1 fruit fly cellular context compared by ENCODE assay signal in the genomic region with DNA sequence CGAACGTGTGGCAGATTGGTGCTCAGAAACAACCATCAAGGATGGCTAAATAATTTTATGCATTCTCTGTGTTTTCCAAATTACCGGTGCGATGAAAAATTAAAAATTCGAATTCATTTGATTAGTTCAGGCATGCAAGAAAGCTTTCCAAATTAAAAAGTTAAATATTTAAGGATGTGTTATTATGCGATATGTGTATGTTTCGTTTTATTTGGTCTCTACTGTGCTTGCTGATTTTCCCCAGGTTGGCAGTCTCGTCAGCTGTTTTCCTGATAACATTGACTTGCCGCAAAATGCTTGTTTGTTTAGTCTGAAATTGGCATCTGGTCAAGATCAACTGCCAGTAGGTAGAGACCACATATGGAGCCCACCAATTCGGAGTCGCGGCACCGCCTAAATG.
TF ChIP-seq lines count a peak whose summit lies in the region.

Gene CG2611, plus strand, starts transcription at position 299 of the 400 bp plus-strand sequence.

TF ChIP-seq in whole organism, embryonic, 481 proteins besides CTCF, POLR2A, EP300 and RAD21 (continued from another document and continues in another):
- TF ChIP-seq CG12769 (tag; optimal IDR thresholded peaks at IDR 0.05; lab: Kevin White, UChicago) (no peak), CG9727 (GFP tag; optimal IDR thresholded peaks at IDR 0.05; lab: Kevin White, UChicago) (peak; percentile 8), CG4820 (GFP tag; optimal IDR thresholded peaks at IDR 0.05; lab: Kevin White, UChicago) (peak; percentile 37), HmgD (GFP tag; optimal IDR thresholded peaks at IDR 0.05; lab: Kevin White, UChicago) (no peak), CG12744 (GFP tag; optimal IDR thresholded peaks at IDR 0.05; lab: Kevin White, UChicago) (peak; percentile 22), CG9817 (tag; optimal IDR thresholded peaks at IDR 0.05; lab: Kevin White, UChicago) (peak; percentile 34), Bteb2 (GFP tag; optimal IDR thresholded peaks at IDR 0.05; lab: Kevin White, UChicago) (peak; percentile 3), bbx (GFP tag; IDR thresholded peaks at IDR 0.05; lab: Robert Waterston, UW; ENCODE audit: partially characterized antibody) (no peak), fd96Cb (tag; optimal IDR thresholded peaks at IDR 0.05; lab: Kevin White, UChicago) (peak; percentile 8), schlank (tag; optimal IDR thresholded peaks at IDR 0.05; lab: Kevin White, UChicago) (no peak), CG8388 (GFP tag; optimal IDR thresholded peaks at IDR 0.05; lab: Kevin White, UChicago) (peak; percentile 20), mirr (GFP tag; optimal IDR thresholded peaks at IDR 0.05; lab: Kevin White, UChicago) (no peak), dmrt99B (tag; optimal IDR thresholded peaks at IDR 0.05; lab: Kevin White, UChicago) (no peak), slbo (GFP tag; IDR thresholded peaks at IDR 0.05; lab: Robert Waterston, UW) (peak; percentile 76; the same call in 1 of the 2 replicates), jumu (GFP tag; optimal IDR thresholded peaks at IDR 0.05; lab: Kevin White, UChicago) (peak; percentile 57), grau (tag; optimal IDR thresholded peaks at IDR 0.05; lab: Kevin White, UChicago) (peak; percentile 98), CG14014 (GFP tag; IDR thresholded peaks at IDR 0.05; lab: Robert Waterston, UW) (peak; percentile 60), Max (GFP tag; optimal IDR thresholded peaks at IDR 0.05; lab: Kevin White, UChicago) (peak; percentile 46), zfh1 (GFP tag; IDR thresholded peaks at IDR 0.05; lab: Robert Waterston, UW) (peak; percentile 61), Lim3 (GFP tag; IDR thresholded peaks at IDR 0.05; lab: Robert Waterston, UW) (no peak), CG11085 (GFP tag; IDR thresholded peaks at IDR 0.05; lab: Robert Waterston, UW) (no peak), CG17361 (GFP tag; IDR thresholded peaks at IDR 0.05; lab: Robert Waterston, UW) (no peak; the same call in 2 of the 3 replicates), CG34224 (GFP tag; IDR thresholded peaks at IDR 0.05; lab: Robert Waterston, UW; ENCODE audit: partially characterized antibody) (peak; percentile 28; the same call in 1 of the 3 replicates), CG10147 (GFP tag; optimal IDR thresholded peaks at IDR 0.05; lab: Kevin White, UChicago) (peak; percentile 32), Six4 (GFP tag; optimal IDR thresholded peaks at IDR 0.05; lab: Kevin White, UChicago) (peak; percentile 28), CG4617 (GFP tag; optimal IDR thresholded peaks at IDR 0.05; lab: Kevin White, UChicago; ENCODE audit: borderline replicate concordance) (peak; percentile 12), CG7928 (GFP tag; optimal IDR thresholded peaks at IDR 0.05; lab: Kevin White, UChicago) (no peak), H2.0 (GFP tag; IDR thresholded peaks at IDR 0.05; lab: Robert Waterston, UW) (no peak), salm (tag; optimal IDR thresholded peaks at IDR 0.05; lab: Kevin White, UChicago) (no peak), CG18619 (GFP tag; optimal IDR thresholded peaks at IDR 0.05; lab: Kevin White, UChicago) (peak; percentile 12), Awh (GFP tag; IDR thresholded peaks at IDR 0.05; lab: Robert Waterston, UW) (peak; percentile 35; the same call in 1 of the 2 replicates), CG13775 (GFP tag; optimal IDR thresholded peaks at IDR 0.05; lab: Kevin White, UChicago) (peak; percentile 37), CG4424 (GFP tag; optimal IDR thresholded peaks at IDR 0.05; lab: Kevin White, UChicago) (peak; percentile 48), slou (GFP tag; optimal IDR thresholded peaks at IDR 0.05; lab: Kevin White, UChicago) (no peak), sima (GFP tag; optimal IDR thresholded peaks at IDR 0.05; lab: Kevin White, UChicago) (no peak), CG7786 (GFP tag; optimal IDR thresholded peaks at IDR 0.05; lab: Kevin White, UChicago) (peak; percentile 56), CG2889 (GFP tag; IDR thresholded peaks at IDR 0.05; lab: Robert Waterston, UW) (no peak), H15 (GFP tag; IDR thresholded peaks at IDR 0.05; lab: Robert Waterston, UW) (peak; percentile 8; the same call in 1 of the 3 replicates), slp2 (GFP tag; optimal IDR thresholded peaks at IDR 0.05; lab: Kevin White, UChicago) (peak; percentile 26), ssp (GFP tag; IDR thresholded peaks at IDR 0.05; lab: Robert Waterston, UW) (no peak), CG34422 (GFP tag; IDR thresholded peaks at IDR 0.05; lab: Robert Waterston, UW) (peak; percentile 75; the same call in 2 of the 3 replicates), gt (GFP tag; IDR thresholded peaks at IDR 0.05; lab: Robert Waterston, UW) (no peak), twi (tag; optimal IDR thresholded peaks at IDR 0.05; lab: Kevin White, UChicago) (peak; percentile 13), Antp (GFP tag; optimal IDR thresholded peaks at IDR 0.05; lab: Kevin White, UChicago) (peak; percentile 56), CG6683 (GFP tag; optimal IDR thresholded peaks at IDR 0.05; lab: Kevin White, UChicago) (no peak), sqz (GFP tag; optimal IDR thresholded peaks at IDR 0.05; lab: Kevin White, UChicago) (no peak), zfh2 (GFP tag; optimal IDR thresholded peaks at IDR 0.05; lab: Kevin White, UChicago) (peak; percentile 46), mam (GFP tag; optimal IDR thresholded peaks at IDR 0.05; lab: Kevin White, UChicago) (peak; percentile 59), Aef1 (GFP tag; IDR thresholded peaks at IDR 0.05; lab: Robert Waterston, UW) (no peak), pho (GFP tag; optimal IDR thresholded peaks at IDR 0.05; lab: Kevin White, UChicago) (peak; percentile 20), ken (GFP tag; IDR thresholded peaks at IDR 0.05; lab: Robert Waterston, UW) (0 out of 3 replicates have a peak, but pooled peaks have one; percentile 38), sens-2 (GFP tag; IDR thresholded peaks at IDR 0.05; lab: Robert Waterston, UW) (0 out of 2 replicates have a peak, but pooled peaks have one; percentile 23), CG32772 (GFP tag; IDR thresholded peaks at IDR 0.05; lab: Robert Waterston, UW) (no peak), vvl (GFP tag; IDR thresholded peaks at IDR 0.05; lab: Robert Waterston, UW) (peak; percentile 56; the same call in 1 of the 2 replicates), cwo (GFP tag; optimal IDR thresholded peaks at IDR 0.05; lab: Kevin White, UChicago) (peak; percentile 16), lilli (GFP tag; optimal IDR thresholded peaks at IDR 0.05; lab: Kevin White, UChicago) (peak; percentile 74), CG32767 (GFP tag; IDR thresholded peaks at IDR 0.05; lab: Robert Waterston, UW) (no peak), CG42726 (GFP tag; IDR thresholded peaks at IDR 0.05; lab: Robert Waterston, UW; ENCODE audit: partially characterized antibody) (no peak), gsb (GFP tag; IDR thresholded peaks at IDR 0.05; lab: Robert Waterston, UW) (no peak), chm (GFP tag; IDR thresholded peaks at IDR 0.05; lab: Robert Waterston, UW) (peak; percentile 9; the same call in 1 of the 2 replicates), CG6272 (GFP tag; IDR thresholded peaks at IDR 0.05; lab: Robert Waterston, UW) (no peak), CG10462 (GFP tag; optimal IDR thresholded peaks at IDR 0.05; lab: Kevin White, UChicago) (peak; percentile 12), kay (GFP tag; optimal IDR thresholded peaks at IDR 0.05; lab: Kevin White, UChicago) (peak; percentile 9), psq (GFP tag; optimal IDR thresholded peaks at IDR 0.05; lab: Kevin White, UChicago) (no peak), Hsf (GFP tag; optimal IDR thresholded peaks at IDR 0.05; lab: Kevin White, UChicago) (peak; percentile 59), klu (GFP tag; IDR thresholded peaks at IDR 0.05; lab: Robert Waterston, UW) (no peak), NC2β (GFP tag; optimal IDR thresholded peaks at IDR 0.05; lab: Kevin White, UChicago) (peak; percentile 39), CG3838 (GFP tag; optimal IDR thresholded peaks at IDR 0.05; lab: Kevin White, UChicago) (no peak), CG8944 (GFP tag; optimal IDR thresholded peaks at IDR 0.05; lab: Kevin White, UChicago) (peak; percentile 48), CG16815 (GFP tag; optimal IDR thresholded peaks at IDR 0.05; lab: Kevin White, UChicago) (no peak), Sry-δ (GFP tag; optimal IDR thresholded peaks at IDR 0.05; lab: Kevin White, UChicago) (peak; percentile 55), ac (GFP tag; optimal IDR thresholded peaks at IDR 0.05; lab: Kevin White, UChicago) (no peak), tll (GFP tag; optimal IDR thresholded peaks at IDR 0.05; lab: Kevin White, UChicago) (peak in 1 of 2 experiments; percentile 87), CG3281 (GFP tag; optimal IDR thresholded peaks at IDR 0.05; lab: Kevin White, UChicago) (peak; percentile 55), Spps (tag; optimal IDR thresholded peaks at IDR 0.05; lab: Kevin White, UChicago) (no peak), CG12155 (GFP tag; optimal IDR thresholded peaks at IDR 0.05; lab: Kevin White, UChicago) (peak; percentile 46), ttk (GFP tag; IDR thresholded peaks at IDR 0.05; lab: Robert Waterston, UW) (peak; percentile 30), CG6854 (GFP tag; optimal IDR thresholded peaks at IDR 0.05; lab: Kevin White, UChicago) (no peak), Ravus (GFP tag; IDR thresholded peaks at IDR 0.05; lab: Robert Waterston, UW) (no peak), ewg (GFP tag; optimal IDR thresholded peaks at IDR 0.05; lab: Kevin White, UChicago) (no peak), z (GFP tag; IDR thresholded peaks at IDR 0.05; lab: Robert Waterston, UW) (no peak), vfl (GFP tag; optimal IDR thresholded peaks at IDR 0.05; lab: Kevin White, UChicago) (peak; percentile 7), Ada2b (GFP tag; IDR thresholded peaks at IDR 0.05; lab: Robert Waterston, UW) (peak; percentile 39; the same call in 1 of the 2 replicates), CG9609 (GFP tag; optimal IDR thresholded peaks at IDR 0.05; lab: Kevin White, UChicago) (peak; percentile 30), CG13424 (tag; optimal IDR thresholded peaks at IDR 0.05; lab: Kevin White, UChicago) (peak; percentile 44), bsh (GFP tag; optimal IDR thresholded peaks at IDR 0.05; lab: Kevin White, UChicago) (peak in 1 of 2 experiments; percentile 46), abd-A (tag; optimal IDR thresholded peaks at IDR 0.05; lab: Kevin White, UChicago) (no peak), Doc2 (GFP tag; IDR thresholded peaks at IDR 0.05; lab: Robert Waterston, UW) (no peak), gsb-n (tag; optimal IDR thresholded peaks at IDR 0.05; lab: Kevin White, UChicago) (no peak), BtbVII (GFP tag; optimal IDR thresholded peaks at IDR 0.05; lab: Kevin White, UChicago) (no peak), hkb (optimal IDR thresholded peaks at IDR 0.05; lab: Kevin White, UChicago) (no peak), hkb (GFP tag; IDR thresholded peaks at IDR 0.05; lab: Robert Waterston, UW) (peak; percentile 47), az2 (GFP tag; optimal IDR thresholded peaks at IDR 0.05; lab: Kevin White, UChicago) (peak; percentile 59), CG33213 (GFP tag; optimal IDR thresholded peaks at IDR 0.05; lab: Kevin White, UChicago) (peak; percentile 36), stwl (tag; optimal IDR thresholded peaks at IDR 0.05; lab: Kevin White, UChicago) (peak; percentile 15), h (optimal IDR thresholded peaks at IDR 0.05; lab: Kevin White, UChicago) (no peak), CHES-1-like (GFP tag; optimal IDR thresholded peaks at IDR 0.05; lab: Kevin White, UChicago) (peak; percentile 65), Oli (tag; optimal IDR thresholded peaks at IDR 0.05; lab: Kevin White, UChicago) (no peak), amos (GFP tag; IDR thresholded peaks at IDR 0.05; lab: Robert Waterston, UW; ENCODE audit: partially characterized antibody) (0 out of 2 replicates have a peak, but pooled peaks have one; percentile 22), maf-S (GFP tag; optimal IDR thresholded peaks at IDR 0.05; lab: Kevin White, UChicago) (peak; percentile 22), ase (GFP tag; IDR thresholded peaks at IDR 0.05; lab: Robert Waterston, UW) (peak; percentile 38; the same call in 1 of the 3 replicates), Xbp1 (GFP tag; optimal IDR thresholded peaks at IDR 0.05; lab: Kevin White, UChicago) (peak; percentile 60), Gug (GFP tag; IDR thresholded peaks at IDR 0.05; lab: Robert Waterston, UW) (peak; percentile 45; the same call in 1 of the 4 replicates), CG10274 (GFP tag; optimal IDR thresholded peaks at IDR 0.05; lab: Kevin White, UChicago) (no peak), caup (GFP tag; optimal IDR thresholded peaks at IDR 0.05; lab: Kevin White, UChicago; ENCODE audit: severe bottlenecking) (peak; percentile 12), CG10366 (GFP tag; IDR thresholded peaks at IDR 0.05; lab: Robert Waterston, UW) (peak; percentile 50; the same call in 1 of the 2 replicates), Dfd (GFP tag; optimal IDR thresholded peaks at IDR 0.05; lab: Kevin White, UChicago) (no peak), esg (GFP tag; conservative IDR thresholded peaks at IDR 0.05; lab: Robert Waterston, UW) (no peak), cg (GFP tag; optimal IDR thresholded peaks at IDR 0.05; lab: Kevin White, UChicago) (no peak), CG6791 (GFP tag; IDR thresholded peaks at IDR 0.05; lab: Robert Waterston, UW; ENCODE audit: partially characterized antibody) (no peak), Atf6 (GFP tag; IDR thresholded peaks at IDR 0.05; lab: Robert Waterston, UW) (peak; percentile 53; the same call in 1 of the 2 replicates), CG2875 (GFP tag; optimal IDR thresholded peaks at IDR 0.05; lab: Kevin White, UChicago) (peak; percentile 5), hb (GFP tag; IDR thresholded peaks at IDR 0.05; lab: Robert Waterston, UW; ENCODE audit: partially characterized antibody) (no peak), Deaf1 (tag; optimal IDR thresholded peaks at IDR 0.05; lab: Kevin White, UChicago) (no peak), Atf-2 (GFP tag; optimal IDR thresholded peaks at IDR 0.05; lab: Kevin White, UChicago) (peak; percentile 47), rib (GFP tag; IDR thresholded peaks at IDR 0.05; lab: Robert Waterston, UW) (no peak), CG10267 (tag; optimal IDR thresholded peaks at IDR 0.05; lab: Kevin White, UChicago) (peak; percentile 21), Hmx (GFP tag; optimal IDR thresholded peaks at IDR 0.05; lab: Kevin White, UChicago) (no peak), da (GFP tag; optimal IDR thresholded peaks at IDR 0.05; lab: Kevin White, UChicago) (peak; percentile 7), Ets97D (GFP tag; optimal IDR thresholded peaks at IDR 0.05; lab: Kevin White, UChicago) (peak; percentile 23), Kr (GFP tag; optimal IDR thresholded peaks at IDR 0.05; lab: Kevin White, UChicago) (no peak), Lpt (GFP tag; optimal IDR thresholded peaks at IDR 0.05; lab: Kevin White, UChicago) (no peak), Nf-YB (GFP tag; optimal IDR thresholded peaks at IDR 0.05; lab: Kevin White, UChicago) (no peak), CG18476 (GFP tag; optimal IDR thresholded peaks at IDR 0.05; lab: Kevin White, UChicago) (peak; percentile 44), oc (tag; optimal IDR thresholded peaks at IDR 0.05; lab: Kevin White, UChicago) (no peak), CG11504 (tag; optimal IDR thresholded peaks at IDR 0.05; lab: Kevin White, UChicago) (no peak)
